Fruit fly (Drosophila melanogaster): ENCODE data around the gene Lmpt.

dm6 chr3L:16872487-16872955 is 7.4 kb downstream of the Lmpt start:
- TF ChIP-seq usp (GFP tag; optimal IDR thresholded peaks at IDR 0.05) = no peak
- TF ChIP-seq CG8478 (optimal IDR thresholded peaks at IDR 0.05) = no peak
- no peak for TF ChIP-seq psq (optimal IDR thresholded peaks at IDR 0.05)
